Worm (Caenorhabditis elegans) whole organism, L4 larva: Measurements from ENCODE around the gene T08B6.1.
A peak's percentile ranks its signal among the peaks of the same experiment; 100 is the strongest.

ENCODE experiments used
- F10B5.3 ChIP-seq: sonication (generic microtip); optimal IDR thresholded peaks from 2 replicates; lab custom pipeline; 2016; ENCODE audit warnings: mild to moderate bottlenecking, missing genetic modification characterization, missing compliant biosample characterization
- F49E8.2 ChIP-seq: sonication (generic microtip); optimal IDR thresholded peaks from 2 replicates; lab custom pipeline; 2016; ENCODE audit warnings: missing compliant biosample characterization, mild to moderate bottlenecking, missing genetic modification characterization, borderline replicate concordance
- Y75B8A.6 ChIP-seq: fragments of 200-800 bp; sonication (Bioruptor generic); IDR thresholded peaks from 2 replicates; pipeline ENCODE4 v1.3.6; 2022; ENCODE audit warnings: missing genetic modification reagents, missing genetic modification characterization, missing compliant biosample characterization
- ZK546.5 ChIP-seq, 2 experiments: sonication (generic microtip); optimal IDR thresholded peaks; 2 replicates each; lab custom pipeline; 2017; ENCODE audit warnings: missing biosample characterization in 2 of 2, missing genetic modification characterization in 2 of 2
- aha-1 ChIP-seq: fragments of 150-350 bp; peaks from one replicate; lab custom pipeline; 2014; ENCODE audit warnings: missing biosample characterization, missing genetic modification characterization
- aly-2 ChIP-seq: sonication (generic microtip); optimal IDR thresholded peaks from 2 replicates; lab custom pipeline; 2018; ENCODE audit warnings: missing biosample characterization, missing genetic modification characterization
- arid-1 ChIP-seq: fragments of 200-800 bp; sonication (Bioruptor generic); conservative IDR thresholded peaks from 2 replicates; pipeline ENCODE4 v1.3.6; 2022; ENCODE audit warnings: missing genetic modification reagents, missing genetic modification characterization, missing compliant biosample characterization
- ceh-28 ChIP-seq: fragments of 150-350 bp; optimal IDR thresholded peaks from 2 replicates; lab custom pipeline; 2014; ENCODE audit warnings: missing biosample characterization, missing genetic modification reagents, missing genetic modification characterization
- ceh-44 ChIP-seq: fragments of 200-800 bp; sonication (Bioruptor generic); IDR thresholded peaks from 2 replicates; pipeline ENCODE4 v1.3.6; 2022; ENCODE audit warnings: missing genetic modification reagents, missing genetic modification characterization, missing compliant biosample characterization
- ceh-62 ChIP-seq: sonication (generic microtip); optimal IDR thresholded peaks from 2 replicates; lab custom pipeline; 2017; ENCODE audit warnings: missing biosample characterization, missing genetic modification characterization
- daf-19 ChIP-seq: fragments of 200-800 bp; sonication (Bioruptor generic); conservative IDR thresholded peaks from 2 replicates; pipeline ENCODE4 v1.3.6; 2022; ENCODE audit warnings: missing genetic modification characterization, missing compliant biosample characterization
- egl-27 ChIP-seq: sonication (generic microtip); optimal IDR thresholded peaks from 3 replicates; lab custom pipeline; 2017; ENCODE audit warnings: missing biosample characterization, missing genetic modification reagents, missing genetic modification characterization
- fkh-10 ChIP-seq: fragments of 150-350 bp; optimal IDR thresholded peaks from 2 replicates; lab custom pipeline; 2014; ENCODE audit warnings: missing biosample characterization, missing genetic modification reagents, missing genetic modification characterization
- gei-8 ChIP-seq: fragments of 200-800 bp; sonication (Bioruptor generic); optimal IDR thresholded peaks from 2 replicates; lab custom pipeline; 2018; ENCODE audit warnings: mild to moderate bottlenecking, missing genetic modification characterization, missing compliant biosample characterization
- hlh-30 ChIP-seq: sonication (generic microtip); optimal IDR thresholded peaks from 2 replicates; lab custom pipeline; 2017; ENCODE audit warnings: antibody characterized with exemption, mild to moderate bottlenecking, missing genetic modification characterization, missing compliant biosample characterization; ENCODE audit not compliant: insufficient read depth
- lim-7 ChIP-seq: fragments of 200-800 bp; sonication (Bioruptor generic); IDR thresholded peaks from 2 replicates; pipeline ENCODE4 v1.3.6; 2022; ENCODE audit warnings: missing genetic modification characterization, missing compliant biosample characterization
- lin-39 ChIP-seq: fragments of 150-350 bp; optimal IDR thresholded peaks from 2 replicates; lab custom pipeline; 2014; ENCODE audit warnings: missing biosample characterization, missing genetic modification reagents, missing genetic modification characterization
- lir-3 ChIP-seq: sonication (generic microtip); optimal IDR thresholded peaks from 2 replicates; lab custom pipeline; 2016; ENCODE audit warnings: mild to moderate bottlenecking, missing genetic modification characterization, missing compliant biosample characterization
- lsy-2 ChIP-seq, 2 experiments: fragments of 150-350 bp in 1 of 2; sonication (generic microtip) in 1 of 2; optimal IDR thresholded peaks; 2 replicates each; lab custom pipeline; 2014 to 2017; ENCODE audit warnings: missing biosample characterization in 2 of 2, missing genetic modification characterization in 2 of 2
- madf-9 ChIP-seq: fragments of 200-800 bp; sonication (Bioruptor generic); conservative IDR thresholded peaks from 2 replicates; pipeline ENCODE4 v1.3.6; 2022; ENCODE audit warnings: missing genetic modification reagents, missing genetic modification characterization, missing compliant biosample characterization
- mes-2 ChIP-seq: sonication (generic microtip); optimal IDR thresholded peaks from 2 replicates; lab custom pipeline; 2016; ENCODE audit warnings: missing genotype, mild to moderate bottlenecking, missing genetic modification characterization, missing compliant biosample characterization; ENCODE audit not compliant: poor library complexity, severe bottlenecking
- mxl-2 ChIP-seq: fragments of 200-800 bp; sonication (Bioruptor generic); conservative IDR thresholded peaks from 2 replicates; pipeline ENCODE4 v1.3.6; 2022; ENCODE audit warnings: missing genetic modification reagents, missing genetic modification characterization, missing compliant biosample characterization
- nhr-102 ChIP-seq: sonication (generic microtip); optimal IDR thresholded peaks from 2 replicates; lab custom pipeline; 2016; ENCODE audit warnings: mild to moderate bottlenecking, missing genetic modification characterization, moderate library complexity, missing compliant biosample characterization
- nhr-11 ChIP-seq: fragments of 150-350 bp; optimal IDR thresholded peaks from 2 replicates; lab custom pipeline; 2014; ENCODE audit warnings: missing biosample characterization, missing genetic modification characterization
- nhr-41 ChIP-seq: fragments of 200-800 bp; sonication (Bioruptor generic); IDR thresholded peaks from 2 replicates; pipeline ENCODE4 v1.3.6; 2022; ENCODE audit warnings: missing genetic modification reagents, missing genetic modification characterization, missing compliant biosample characterization
- nhr-48 ChIP-seq: sonication (generic microtip); optimal IDR thresholded peaks from 2 replicates; lab custom pipeline; 2016; ENCODE audit warnings: mild to moderate bottlenecking, missing genetic modification characterization, missing compliant biosample characterization
- pha-4 ChIP-seq, 2 experiments: fragments of 150-350 bp in 1 of 2; fragments of 200-800 bp in 1 of 2; sonication (Bioruptor generic) in 1 of 2; IDR thresholded peaks in 1 of 2; optimal IDR thresholded peaks in 1 of 2; 2 replicates each; pipeline versions ENCODE4 v1.3.6 to Lab custom; 2014 to 2022; ENCODE audit warnings: missing genetic modification characterization in 2 of 2, missing genetic modification reagents in 2 of 2, missing biosample characterization in 1 of 2, missing compliant biosample characterization in 1 of 2
- php-3 ChIP-seq: fragments of 200-800 bp; sonication (Bioruptor generic); IDR thresholded peaks from 2 replicates; pipeline ENCODE4 v1.3.6; 2022; ENCODE audit warnings: missing genetic modification reagents, missing genetic modification characterization, missing compliant biosample characterization
- saeg-2 ChIP-seq: fragments of 200-800 bp; sonication (Bioruptor generic); IDR thresholded peaks from 2 replicates; pipeline ENCODE4 v1.3.6; 2022; ENCODE audit warnings: missing genetic modification reagents, missing genetic modification characterization, missing compliant biosample characterization
- snpc-1.2 ChIP-seq: fragments of 200-800 bp; sonication (Bioruptor generic); IDR thresholded peaks from 2 replicates; pipeline ENCODE4 v1.3.6; 2022; ENCODE audit warnings: missing genetic modification reagents, missing genetic modification characterization, missing compliant biosample characterization
- snpc-4 ChIP-seq: fragments of 150-350 bp; optimal IDR thresholded peaks from 2 replicates; lab custom pipeline; 2014; ENCODE audit warnings: missing biosample characterization, missing genetic modification characterization
- tag-97 ChIP-seq: fragments of 200-800 bp; sonication (Bioruptor generic); IDR thresholded peaks from 2 replicates; pipeline ENCODE4 v1.3.6; 2022; ENCODE audit warnings: missing genetic modification characterization, missing compliant biosample characterization
- vab-7 ChIP-seq: fragments of 200-800 bp; sonication (Bioruptor generic); IDR thresholded peaks from 2 replicates; pipeline ENCODE4 v1.3.6; 2022; ENCODE audit warnings: missing genetic modification reagents, missing genetic modification characterization, missing compliant biosample characterization
- zfp-2 ChIP-seq: sonication (generic microtip); optimal IDR thresholded peaks from 2 replicates; lab custom pipeline; 2016; ENCODE audit warnings: mild to moderate bottlenecking, missing genetic modification characterization, missing compliant biosample characterization
- zfp-3 ChIP-seq: fragments of 200-800 bp; sonication (Bioruptor generic); conservative IDR thresholded peaks from 2 replicates; pipeline ENCODE4 v1.3.6; 2022; ENCODE audit warnings: missing genetic modification reagents, missing genetic modification characterization, missing compliant biosample characterization

T08B6.1 gene

ce11 chrIV:4870546-4870945, 16.6 kb downstream of the T08B6.1 start, which contains the start of gene str-175:
TSS of gene str-175 (minus strand) at chrIV:4870646.
- TF ChIP-seq pha-4 (GFP tag; IDR thresholded peaks at IDR 0.05; lab: Robert Waterston, UW) (no peak), pha-4 (tag; optimal IDR thresholded peaks at IDR 0.05; lab: Kevin White, UChicago) (no peak), lsy-2 (tag; optimal IDR thresholded peaks at IDR 0.05; lab: Kevin White, UChicago) (no peak), aha-1 (tag; lab: Kevin White, UChicago) (peak; percentile 44)

ce11 chrIV:4867610-4868009, 19.5 kb downstream of the T08B6.1 start, which contains the start of gene str-172:
TSS of gene str-172 (minus strand) at chrIV:4867710.
- no peak for TF ChIP-seq egl-27 (tag; lab: Kevin White, UChicago)
- TF ChIP-seq lin-39, result no peak
- no peak for TF ChIP-seq ceh-62 (tag; lab: Kevin White, UChicago)
- no peak for TF ChIP-seq nhr-102 (tag; lab: Kevin White, UChicago)
- no peak for TF ChIP-seq lim-7 (GFP tag; lab: Robert Waterston, UW)
- TF ChIP-seq nhr-41 (GFP tag; lab: Robert Waterston, UW), result no peak
- TF ChIP-seq fkh-10 (GFP tag; lab: Kevin White, UChicago), result no peak
- TF ChIP-seq nhr-11 (tag; lab: Kevin White, UChicago), result no peak
- TF ChIP-seq nhr-48 (tag; lab: Kevin White, UChicago), result no peak

ce11 chrIV:4866599-4866998, 20.6 kb downstream of the T08B6.1 start:
- TF ChIP-seq zfp-3 (no peak), arid-1 (GFP tag; lab: Robert Waterston, UW) (no peak), tag-97 (no peak), daf-19 (GFP tag; lab: Robert Waterston, UW) (no peak), madf-9 (GFP tag; lab: Robert Waterston, UW) (no peak), snpc-4 (tag; lab: Kevin White, UChicago) (no peak)

ce11 chrIV:4864524-4864923, 22.6 kb downstream of the T08B6.1 start:
- no peak for TF ChIP-seq saeg-2 (GFP tag; lab: Robert Waterston, UW)
- peak; percentile 94 for TF ChIP-seq snpc-1.2
- TF ChIP-seq, all 104 proteins: peak for 1

- TF ChIP-seq ZK546.5 (tag; optimal IDR thresholded peaks at IDR 0.05; lab: Kevin White, UChicago) (no peak), ceh-44 (GFP tag; lab: Robert Waterston, UW) (no peak)
These were observed 25.7 kb downstream of the T08B6.1 start, which contains the start of the genes Y17G9A.4 and str-173 for ce11 chrIV:4861449-4861848. TSS of gene Y17G9A.4 (minus strand) at chrIV:4861549. TSS of gene str-173 (plus strand) at chrIV:4861773.

ce11 chrIV:4858573-4858972, 28.6 kb downstream of the T08B6.1 start, which contains the start of gene Y17G9A.3:
TSS of gene Y17G9A.3 (minus strand) at chrIV:4858673.
- TF ChIP-seq aly-2 (no peak), gei-8 (no peak), nhr-102 (tag; lab: Kevin White, UChicago) (no peak), aha-1 (tag; lab: Kevin White, UChicago) (no peak), fkh-10 (GFP tag; lab: Kevin White, UChicago) (no peak), lir-3 (tag; lab: Kevin White, UChicago) (no peak), zfp-2 (tag; lab: Kevin White, UChicago) (no peak), mxl-2 (GFP tag; lab: Robert Waterston, UW) (no peak), hlh-30 (tag; lab: Kevin White, UChicago) (no peak), vab-7 (GFP tag; lab: Robert Waterston, UW) (no peak), php-3 (GFP tag; lab: Robert Waterston, UW) (no peak), F49E8.2 (tag; lab: Kevin White, UChicago) (no peak), lsy-2 (tag; optimal IDR thresholded peaks at IDR 0.05; lab: Kevin White, UChicago) (no peak), mes-2 (no peak), Y75B8A.6 (GFP tag; lab: Robert Waterston, UW) (no peak), ceh-28 (tag; lab: Kevin White, UChicago) (no peak), F10B5.3 (tag; lab: Kevin White, UChicago) (no peak), egl-27 (tag; lab: Kevin White, UChicago) (no peak), ceh-44 (GFP tag; lab: Robert Waterston, UW) (no peak), tag-97 (no peak)
- TF ChIP-seq, all 104 proteins: peak for 0
